In genomic region chr3L:4976059-4976823, dm6 we compare ENCODE assay signal across 2 fruit fly cellular contexts.
TF ChIP-seq lines count a peak whose summit lies in the region.

No protein-coding gene starts in this region.

TF ChIP-seq in whole organism, embryonic, 481 proteins besides CTCF, POLR2A, EP300 and RAD21 (continued from another document and continues in another):
- TF ChIP-seq usp (GFP tag; optimal IDR thresholded peaks at IDR 0.05; lab: Kevin White, UChicago) (no peak), CG31441 (GFP tag; IDR thresholded peaks at IDR 0.05; lab: Robert Waterston, UW) (0 out of 2 replicates have a peak, but pooled peaks have one; percentile 7), Rx (GFP tag; IDR thresholded peaks at IDR 0.05; lab: Robert Waterston, UW) (no peak), CG42726 (GFP tag; IDR thresholded peaks at IDR 0.05; lab: Robert Waterston, UW; ENCODE audit: partially characterized antibody) (peak; percentile 50; the same call in 1 of the 2 replicates), CG9215 (GFP tag; IDR thresholded peaks at IDR 0.05; lab: Robert Waterston, UW) (no peak), NC2α (GFP tag; optimal IDR thresholded peaks at IDR 0.05; lab: Kevin White, UChicago) (no peak), gsb-n (tag; optimal IDR thresholded peaks at IDR 0.05; lab: Kevin White, UChicago) (peak; percentile 24), onecut (GFP tag; IDR thresholded peaks at IDR 0.05; lab: Robert Waterston, UW) (peak; percentile 33; the same call in 1 of the 2 replicates), CG43689 (GFP tag; IDR thresholded peaks at IDR 0.05; lab: Robert Waterston, UW) (no peak), bab2 (GFP tag; optimal IDR thresholded peaks at IDR 0.05; lab: Kevin White, UChicago) (no peak), sens (GFP tag; lab: Kevin White, UChicago) (peak; percentile 61), crol (GFP tag; IDR thresholded peaks at IDR 0.05; lab: Robert Waterston, UW) (0 out of 2 replicates have a peak, but pooled peaks have one; percentile 6), Ets65A (GFP tag; lab: Kevin White, UChicago) (peak; percentile 72), CG3065 (GFP tag; optimal IDR thresholded peaks at IDR 0.05; lab: Kevin White, UChicago) (peak; percentile 35), CG1832 (GFP tag; optimal IDR thresholded peaks at IDR 0.05; lab: Kevin White, UChicago) (peak; percentile 10), CG34422 (GFP tag; IDR thresholded peaks at IDR 0.05; lab: Robert Waterston, UW) (peak; percentile 38; the same call in 1 of the 3 replicates), CG4360 (GFP tag; IDR thresholded peaks at IDR 0.05; lab: Robert Waterston, UW) (peak; percentile 98), Dp (GFP tag; optimal IDR thresholded peaks at IDR 0.05; lab: Kevin White, UChicago) (no peak), CG11398 (GFP tag; optimal IDR thresholded peaks at IDR 0.05; lab: Kevin White, UChicago) (no peak), CG6813 (GFP tag; optimal IDR thresholded peaks at IDR 0.05; lab: Kevin White, UChicago) (peak; percentile 9), CG15479 (GFP tag; optimal IDR thresholded peaks at IDR 0.05; lab: Kevin White, UChicago) (peak; percentile 63), lov (optimal IDR thresholded peaks at IDR 0.05; lab: Kevin White, UChicago) (no peak), lov (GFP tag; IDR thresholded peaks at IDR 0.05; lab: Robert Waterston, UW) (0 out of 3 replicates have a peak, but pooled peaks have one; percentile 52), fd102C (GFP tag; optimal IDR thresholded peaks at IDR 0.05; lab: Kevin White, UChicago) (no peak), Scr (GFP tag; IDR thresholded peaks at IDR 0.05; lab: Robert Waterston, UW; ENCODE audit: partially characterized antibody) (peak; percentile 24; the same call in 1 of the 2 replicates), ewg (GFP tag; optimal IDR thresholded peaks at IDR 0.05; lab: Kevin White, UChicago) (peak; percentile 90), schlank (tag; optimal IDR thresholded peaks at IDR 0.05; lab: Kevin White, UChicago) (no peak), Dbx (GFP tag; IDR thresholded peaks at IDR 0.05; lab: Robert Waterston, UW) (peak; percentile 29; the same call in 1 of the 3 replicates), ken (GFP tag; IDR thresholded peaks at IDR 0.05; lab: Robert Waterston, UW) (0 out of 3 replicates have a peak, but pooled peaks have one; percentile 53), zen2 (GFP tag; IDR thresholded peaks at IDR 0.05; lab: Robert Waterston, UW; ENCODE audit: partially characterized antibody) (peak; percentile 35; the same call in 1 of the 3 replicates), CG1024 (GFP tag; IDR thresholded peaks at IDR 0.05; lab: Robert Waterston, UW) (0 out of 2 replicates have a peak, but pooled peaks have one; percentile 20), Trl (optimal IDR thresholded peaks at IDR 0.05; lab: Kevin White, UChicago) (peak; percentile 89 to 98), Trl (GFP tag; optimal IDR thresholded peaks at IDR 0.05; lab: Kevin White, UChicago) (peak; percentile 28), scrt (GFP tag; optimal IDR thresholded peaks at IDR 0.05; lab: Kevin White, UChicago) (peak; percentile 98), cad (GFP tag; optimal IDR thresholded peaks at IDR 0.05; lab: Kevin White, UChicago) (peak; percentile 51), gcm2 (GFP tag; optimal IDR thresholded peaks at IDR 0.05; lab: Kevin White, UChicago) (no peak), stwl (tag; optimal IDR thresholded peaks at IDR 0.05; lab: Kevin White, UChicago) (peak; percentile 25), pros (GFP tag; optimal IDR thresholded peaks at IDR 0.05; lab: Kevin White, UChicago) (peak; percentile 95), CG8359 (GFP tag; optimal IDR thresholded peaks at IDR 0.05; lab: Kevin White, UChicago; ENCODE audit: borderline replicate concordance) (peak; percentile 58), bbx (GFP tag; IDR thresholded peaks at IDR 0.05; lab: Robert Waterston, UW; ENCODE audit: partially characterized antibody) (0 out of 2 replicates have a peak, but pooled peaks have one; percentile 32), gcm (GFP tag; optimal IDR thresholded peaks at IDR 0.05; lab: Kevin White, UChicago) (peak; percentile 10), vvl (GFP tag; IDR thresholded peaks at IDR 0.05; lab: Robert Waterston, UW) (0 out of 2 replicates have a peak, but pooled peaks have one; percentile 16), HmgD (GFP tag; optimal IDR thresholded peaks at IDR 0.05; lab: Kevin White, UChicago) (peak; percentile 39), CG8290 (GFP tag; optimal IDR thresholded peaks at IDR 0.05; lab: Kevin White, UChicago) (no peak), CG8290 (tag; optimal IDR thresholded peaks at IDR 0.05; lab: Kevin White, UChicago) (peak in 1 of 2 experiments; percentile 37), CG9817 (tag; optimal IDR thresholded peaks at IDR 0.05; lab: Kevin White, UChicago) (no peak), prd (optimal IDR thresholded peaks at IDR 0.05; lab: Kevin White, UChicago) (no peak), prd (GFP tag; IDR thresholded peaks at IDR 0.05; lab: Robert Waterston, UW) (0 out of 3 replicates have a peak, but pooled peaks have one; percentile 4), CG1603 (tag; optimal IDR thresholded peaks at IDR 0.05; lab: Kevin White, UChicago) (peak; percentile 21), CG2199 (GFP tag; IDR thresholded peaks at IDR 0.05; lab: Robert Waterston, UW) (0 out of 3 replicates have a peak, but pooled peaks have one; percentile 61), p53 (GFP tag; optimal IDR thresholded peaks at IDR 0.05; lab: Kevin White, UChicago) (no peak), Pdp1 (GFP tag; optimal IDR thresholded peaks at IDR 0.05; lab: Kevin White, UChicago) (no peak), hkb (optimal IDR thresholded peaks at IDR 0.05; lab: Kevin White, UChicago) (peak; percentile 12), hkb (GFP tag; IDR thresholded peaks at IDR 0.05; lab: Robert Waterston, UW) (no peak), sob (GFP tag; IDR thresholded peaks at IDR 0.05; lab: Robert Waterston, UW) (peak; percentile 41; the same call in 1 of the 2 replicates), CG3407 (GFP tag; optimal IDR thresholded peaks at IDR 0.05; lab: Kevin White, UChicago) (no peak), Awh (GFP tag; IDR thresholded peaks at IDR 0.05; lab: Robert Waterston, UW) (peak; percentile 50; the same call in 1 of the 2 replicates), Med (GFP tag; lab: Kevin White, UChicago) (peak; percentile 36), CG3838 (GFP tag; optimal IDR thresholded peaks at IDR 0.05; lab: Kevin White, UChicago) (no peak), CG15601 (tag; optimal IDR thresholded peaks at IDR 0.05; lab: Kevin White, UChicago) (peak; percentile 100), zen (tag; optimal IDR thresholded peaks at IDR 0.05; lab: Kevin White, UChicago) (peak; percentile 77), z (GFP tag; IDR thresholded peaks at IDR 0.05; lab: Robert Waterston, UW) (peak; percentile 92)

TF ChIP-seq in whole organism, prepupa, 60 proteins besides CTCF, POLR2A, EP300 and RAD21 (continued from another document):
- TF ChIP-seq fd85E (GFP tag; optimal IDR thresholded peaks at IDR 0.05; lab: Kevin White, UChicago) (no peak), CG8319 (GFP tag; optimal IDR thresholded peaks at IDR 0.05; lab: Kevin White, UChicago) (no peak), CG6854 (GFP tag; optimal IDR thresholded peaks at IDR 0.05; lab: Kevin White, UChicago) (peak; percentile 32), CG15336 (GFP tag; IDR thresholded peaks at IDR 0.05; lab: Robert Waterston, UW) (no peak), CG6276 (GFP tag; optimal IDR thresholded peaks at IDR 0.05; lab: Kevin White, UChicago) (no peak), CG1621 (tag; optimal IDR thresholded peaks at IDR 0.05; lab: Kevin White, UChicago) (no peak), cyc (GFP tag; optimal IDR thresholded peaks at IDR 0.05; lab: Kevin White, UChicago) (no peak), CG6808 (GFP tag; optimal IDR thresholded peaks at IDR 0.05; lab: Kevin White, UChicago) (no peak), svp (GFP tag; lab: Kevin White, UChicago) (peak; percentile 46), achi (GFP tag; optimal IDR thresholded peaks at IDR 0.05; lab: Kevin White, UChicago) (no peak), Eip93F (GFP tag; optimal IDR thresholded peaks at IDR 0.05; lab: Kevin White, UChicago) (no peak), CG9139 (GFP tag; optimal IDR thresholded peaks at IDR 0.05; lab: Kevin White, UChicago) (no peak), Met (GFP tag; optimal IDR thresholded peaks at IDR 0.05; lab: Kevin White, UChicago) (peak; percentile 15), ss (GFP tag; optimal IDR thresholded peaks at IDR 0.05; lab: Kevin White, UChicago) (no peak), vri (GFP tag; optimal IDR thresholded peaks at IDR 0.05; lab: Kevin White, UChicago) (no peak), Gug (GFP tag; IDR thresholded peaks at IDR 0.05; lab: Robert Waterston, UW) (no peak), CG32006 (GFP tag; optimal IDR thresholded peaks at IDR 0.05; lab: Kevin White, UChicago) (no peak), Blimp-1 (GFP tag; optimal IDR thresholded peaks at IDR 0.05; lab: Kevin White, UChicago) (peak; percentile 73)
